Worm (Caenorhabditis elegans) whole organism, young adult: Measurements from ENCODE around the gene lap-1.

Experiments
- B0019.2 ChIP-seq: fragments of 200-800 bp; sonication (Bioruptor generic); conservative IDR thresholded peaks from 2 replicates; pipeline ENCODE4 v1.3.6; 2022; ENCODE audit warnings: missing genetic modification reagents, missing genetic modification characterization, missing compliant biosample characterization
- C17E4.6 ChIP-seq: fragments of 200-800 bp; sonication (Bioruptor generic); IDR thresholded peaks from 2 replicates; pipeline ENCODE4 v1.3.6; 2022; ENCODE audit warnings: missing genetic modification reagents, missing genetic modification characterization, missing compliant biosample characterization
- F33H1.4 ChIP-seq: fragments of 200-800 bp; sonication (Bioruptor generic); IDR thresholded peaks from 2 replicates; pipeline ENCODE4 v1.3.6; 2022; ENCODE audit warnings: missing genetic modification reagents, missing genetic modification characterization, missing compliant biosample characterization
- F37B4.10 ChIP-seq: fragments of 200-800 bp; sonication (Bioruptor generic); IDR thresholded peaks from 2 replicates; pipeline ENCODE4 v1.3.6; 2022; ENCODE audit warnings: missing genetic modification characterization, missing compliant biosample characterization
- F39B2.1 ChIP-seq: fragments of 200-800 bp; sonication (Bioruptor generic); IDR thresholded peaks from 2 replicates; pipeline ENCODE4 v1.3.6; 2022; ENCODE audit warnings: missing genetic modification reagents, missing genetic modification characterization, missing compliant biosample characterization
- F52B5.7 ChIP-seq: sonication (generic microtip); optimal IDR thresholded peaks from 2 replicates; lab custom pipeline; 2016; ENCODE audit warnings: mild to moderate bottlenecking, missing genetic modification characterization, missing compliant biosample characterization
- K11D2.4 ChIP-seq: fragments of 200-800 bp; sonication (Bioruptor generic); IDR thresholded peaks from 2 replicates; pipeline ENCODE4 v1.3.6; 2022; ENCODE audit warnings: missing genetic modification reagents, missing genetic modification characterization, missing compliant biosample characterization
- K12H6.12 ChIP-seq: fragments of 200-800 bp; sonication (Bioruptor generic); optimal IDR thresholded peaks from 2 replicates; lab custom pipeline; 2018; ENCODE audit warnings: mild to moderate bottlenecking, missing genetic modification characterization, missing compliant biosample characterization
- Y53G8AR.9 ChIP-seq: fragments of 200-800 bp; sonication (Bioruptor generic); conservative IDR thresholded peaks from 2 replicates; pipeline ENCODE4 v1.3.6; 2022; ENCODE audit warnings: missing genetic modification reagents, missing genetic modification characterization, missing compliant biosample characterization
- Y79H2A.3 ChIP-seq: fragments of 200-800 bp; sonication (Bioruptor generic); conservative IDR thresholded peaks from 2 replicates; pipeline ENCODE4 v1.3.6; 2022; ENCODE audit warnings: missing genetic modification reagents, missing genetic modification characterization, missing compliant biosample characterization
- Y95B8A.8 ChIP-seq: fragments of 200-800 bp; sonication (Bioruptor generic); IDR thresholded peaks from 2 replicates; pipeline ENCODE4 v1.3.6; 2022; ENCODE audit warnings: missing genetic modification reagents, missing genetic modification characterization, missing compliant biosample characterization
- aptf-2 ChIP-seq: fragments of 200-800 bp; sonication (Bioruptor generic); conservative IDR thresholded peaks from 2 replicates; pipeline ENCODE4 v1.3.6; 2022; ENCODE audit warnings: missing genetic modification reagents, missing genetic modification characterization, missing compliant biosample characterization
- atf-7 ChIP-seq: sonication (generic microtip); optimal IDR thresholded peaks from 2 replicates; lab custom pipeline; 2017; ENCODE audit warnings: mild to moderate bottlenecking, missing genetic modification characterization, missing compliant biosample characterization
- attf-3 ChIP-seq: fragments of 200-800 bp; sonication (Bioruptor generic); conservative IDR thresholded peaks from 2 replicates; pipeline ENCODE4 v1.3.6; 2022; ENCODE audit warnings: missing genetic modification reagents, missing genetic modification characterization, missing compliant biosample characterization
- bed-2 ChIP-seq: fragments of 200-800 bp; sonication (Bioruptor generic); IDR thresholded peaks from 2 replicates; pipeline ENCODE4 v1.3.6; 2022; ENCODE audit warnings: missing genetic modification reagents, missing genetic modification characterization, missing compliant biosample characterization
- ceh-40 ChIP-seq: fragments of 200-800 bp; sonication (Bioruptor generic); IDR thresholded peaks from 2 replicates; pipeline ENCODE4 v1.3.6; 2022; ENCODE audit warnings: missing genetic modification characterization, missing compliant biosample characterization
- ceh-79 ChIP-seq: sonication (generic microtip); optimal IDR thresholded peaks from 2 replicates; lab custom pipeline; 2017; ENCODE audit warnings: mild to moderate bottlenecking, missing genetic modification characterization, missing compliant biosample characterization
- egl-18 ChIP-seq: fragments of 200-800 bp; sonication (Bioruptor generic); IDR thresholded peaks from 2 replicates; pipeline ENCODE4 v1.3.6; 2022; ENCODE audit warnings: missing genetic modification reagents, missing genetic modification characterization, missing compliant biosample characterization
- ekl-4 ChIP-seq: fragments of 200-800 bp; sonication (Bioruptor generic); IDR thresholded peaks from 2 replicates; pipeline ENCODE4 v1.3.6; 2022; ENCODE audit warnings: missing genetic modification reagents, missing genetic modification characterization, missing compliant biosample characterization
- ets-4 ChIP-seq: fragments of 200-800 bp; sonication (Bioruptor generic); optimal IDR thresholded peaks from 2 replicates; lab custom pipeline; 2018; ENCODE audit warnings: mild to moderate bottlenecking, missing genetic modification characterization, missing compliant biosample characterization
- fkh-3 ChIP-seq: sonication (generic microtip); optimal IDR thresholded peaks from 2 replicates; lab custom pipeline; 2016; ENCODE audit warnings: mild to moderate bottlenecking, missing genetic modification characterization, missing compliant biosample characterization
- him-1 ChIP-seq: sonication (generic microtip); optimal IDR thresholded peaks from 2 replicates; lab custom pipeline; 2016; ENCODE audit warnings: missing genotype, missing genetic modification reagents, missing genetic modification characterization, missing compliant biosample characterization
- hmg-1.2 ChIP-seq: fragments of 200-800 bp; sonication (Bioruptor generic); IDR thresholded peaks from 2 replicates; pipeline ENCODE4 v1.3.6; 2022; ENCODE audit warnings: missing genetic modification reagents, missing genetic modification characterization, missing compliant biosample characterization
- hmg-20 ChIP-seq: fragments of 200-800 bp; sonication (Bioruptor generic); IDR thresholded peaks from 2 replicates; pipeline ENCODE4 v1.3.6; 2022; ENCODE audit warnings: missing genetic modification reagents, missing genetic modification characterization, missing compliant biosample characterization
- hsf-1 ChIP-seq: fragments of 200-800 bp; sonication (Bioruptor generic); IDR thresholded peaks from 2 replicates; pipeline ENCODE4 v1.3.6; 2022; ENCODE audit warnings: missing genetic modification reagents, missing genetic modification characterization, missing compliant biosample characterization
- lir-1 ChIP-seq: fragments of 200-800 bp; sonication (Bioruptor generic); conservative IDR thresholded peaks from 2 replicates; pipeline ENCODE4 v1.3.6; 2022; ENCODE audit warnings: missing genetic modification reagents, missing genetic modification characterization, missing compliant biosample characterization
- lsl-1 ChIP-seq: fragments of 200-800 bp; sonication (Bioruptor generic); optimal IDR thresholded peaks from 2 replicates; lab custom pipeline; 2018; ENCODE audit warnings: mild to moderate bottlenecking, missing genetic modification characterization, moderate library complexity, missing compliant biosample characterization
- madf-6 ChIP-seq: fragments of 200-800 bp; sonication (Bioruptor generic); IDR thresholded peaks from 2 replicates; pipeline ENCODE4 v1.3.6; 2022; ENCODE audit warnings: missing genetic modification reagents, missing genetic modification characterization, missing compliant biosample characterization
- mes-4 ChIP-seq: sonication (generic microtip); optimal IDR thresholded peaks from 2 replicates; lab custom pipeline; 2016; ENCODE audit warnings: missing genotype, missing genetic modification characterization, missing compliant biosample characterization
- mxl-1 ChIP-seq: sonication (generic microtip); optimal IDR thresholded peaks from 2 replicates; lab custom pipeline; 2016; ENCODE audit warnings: missing genetic modification characterization, missing compliant biosample characterization
- nfya-1 ChIP-seq: sonication (generic microtip); optimal IDR thresholded peaks from 2 replicates; lab custom pipeline; 2017; ENCODE audit warnings: antibody characterized with exemption, missing compliant biosample characterization, missing genetic modification characterization, borderline replicate concordance; ENCODE audit not compliant: insufficient read depth
- nhr-27 ChIP-seq: fragments of 200-800 bp; sonication (Bioruptor generic); optimal IDR thresholded peaks from 2 replicates; lab custom pipeline; 2018; ENCODE audit warnings: mild to moderate bottlenecking, missing genetic modification characterization, moderate library complexity, missing compliant biosample characterization
- pbrm-1 ChIP-seq: fragments of 200-800 bp; sonication (Bioruptor generic); IDR thresholded peaks from 2 replicates; pipeline ENCODE4 v1.3.6; 2022; ENCODE audit warnings: missing genetic modification reagents, missing genetic modification characterization, missing compliant biosample characterization
- pha-4 ChIP-seq: fragments of 150-350 bp; sonication (generic microtip); optimal IDR thresholded peaks from 2 replicates; lab custom pipeline; 2014; ENCODE audit warnings: missing biosample characterization, missing genetic modification reagents, missing genetic modification characterization
- rcor-1 ChIP-seq: fragments of 200-800 bp; sonication (Bioruptor generic); IDR thresholded peaks from 2 replicates; pipeline ENCODE4 v1.3.6; 2022; ENCODE audit warnings: missing genetic modification reagents, missing genetic modification characterization, missing compliant biosample characterization
- rec-8 ChIP-seq, 2 experiments: sonication (generic microtip); optimal IDR thresholded peaks; 2 replicates each; lab custom pipeline; 2016; ENCODE audit warnings: mild to moderate bottlenecking in 2 of 2, missing genetic modification characterization in 2 of 2, missing genetic modification reagents in 2 of 2, missing genotype in 2 of 2, missing biosample characterization in 1 of 2, missing compliant biosample characterization in 1 of 2, moderate library complexity in 1 of 2
- sea-2 ChIP-seq: fragments of 200-800 bp; sonication (Bioruptor generic); IDR thresholded peaks from 2 replicates; pipeline ENCODE4 v1.3.6; 2022; ENCODE audit warnings: missing genetic modification characterization, missing compliant biosample characterization
- snpc-3.4 ChIP-seq: sonication (generic microtip); optimal IDR thresholded peaks from 2 replicates; lab custom pipeline; 2017; ENCODE audit warnings: missing genetic modification characterization, mild to moderate bottlenecking, missing compliant biosample characterization, antibody characterized with exemption, moderate library complexity, missing genotype, missing genetic modification reagents
- snpc-4 ChIP-seq, 5 experiments: fragments of 150-350 bp in 1 of 5; sonication (generic microtip) in 4 of 5; optimal IDR thresholded peaks; 2 replicates each; lab custom pipeline; 2014 to 2018; ENCODE audit warnings: missing genetic modification characterization in 5 of 5, missing biosample characterization in 3 of 5, antibody characterized with exemption in 2 of 5, mild to moderate bottlenecking in 2 of 5, missing compliant biosample characterization in 2 of 5, missing genotype in 2 of 5, moderate library complexity in 2 of 5, missing genetic modification reagents in 1 of 5
- somi-1 ChIP-seq: fragments of 200-800 bp; sonication (Bioruptor generic); optimal IDR thresholded peaks from 2 replicates; lab custom pipeline; 2018; ENCODE audit warnings: mild to moderate bottlenecking, missing genetic modification characterization, missing compliant biosample characterization
- sptf-2 ChIP-seq: fragments of 200-800 bp; sonication (Bioruptor generic); optimal IDR thresholded peaks from 2 replicates; lab custom pipeline; 2018; ENCODE audit warnings: mild to moderate bottlenecking, missing genetic modification characterization, missing compliant biosample characterization
- tbx-9 ChIP-seq: sonication (generic microtip); optimal IDR thresholded peaks from 2 replicates; lab custom pipeline; 2016; ENCODE audit warnings: borderline replicate concordance, missing genetic modification characterization, inconsistent platforms, missing compliant biosample characterization
- tlf-1 ChIP-seq: fragments of 200-800 bp; sonication (Bioruptor generic); optimal IDR thresholded peaks from 2 replicates; lab custom pipeline; 2018; ENCODE audit warnings: mild to moderate bottlenecking, missing genetic modification characterization, missing compliant biosample characterization
- zfh-2 ChIP-seq: fragments of 200-800 bp; sonication (Bioruptor generic); conservative IDR thresholded peaks from 2 replicates; pipeline ENCODE4 v1.3.6; 2022; ENCODE audit warnings: missing genetic modification reagents, missing genetic modification characterization, missing compliant biosample characterization
- ztf-18 ChIP-seq: sonication (generic microtip); optimal IDR thresholded peaks from 2 replicates; lab custom pipeline; 2016; ENCODE audit warnings: missing genotype, mild to moderate bottlenecking, missing genetic modification characterization, missing compliant biosample characterization
- ztf-3 ChIP-seq: fragments of 200-800 bp; sonication (Bioruptor generic); optimal IDR thresholded peaks from 2 replicates; lab custom pipeline; 2018; ENCODE audit warnings: mild to moderate bottlenecking, missing genetic modification characterization, missing compliant biosample characterization
- ztf-6 ChIP-seq: fragments of 200-800 bp; sonication (Bioruptor generic); IDR thresholded peaks from 2 replicates; pipeline ENCODE4 v1.3.6; 2022; ENCODE audit warnings: missing genetic modification reagents, missing genetic modification characterization, missing compliant biosample characterization

lap-1 gene

DNA sequence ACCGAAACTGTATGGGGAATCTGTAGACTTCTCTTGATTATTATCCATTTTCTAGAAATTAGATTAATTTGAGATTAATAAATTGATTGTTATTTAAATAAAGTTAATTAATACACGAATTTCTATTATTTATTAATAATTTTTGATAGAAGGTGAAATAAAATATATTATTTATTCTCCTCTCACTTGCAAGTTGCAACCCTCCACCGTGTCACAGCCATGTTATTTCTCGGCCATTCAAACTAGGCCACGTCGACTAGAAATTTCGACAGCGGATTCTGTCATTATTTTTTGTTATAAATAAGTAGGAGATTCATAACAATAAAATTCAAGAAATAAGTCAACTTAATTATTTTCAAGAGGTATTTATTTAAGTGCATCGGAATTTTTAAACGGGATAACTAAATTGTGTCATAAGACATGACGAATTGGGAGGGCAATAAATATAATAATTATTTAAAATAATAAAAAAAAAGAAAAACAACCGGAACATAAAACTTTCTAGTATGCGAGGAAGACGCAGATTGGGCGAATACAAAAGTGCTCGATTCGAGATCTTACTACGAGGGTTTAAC is 41.9 kb upstream of the lap-1 start, which contains the start of gene ufbp-1 (continued):
- peak; percentile 93 for TF ChIP-seq Y53G8AR.9
- TF ChIP-seq tlf-1 (GFP tag; lab: Kevin White, UChicago) = peak; percentile 94
- TF ChIP-seq hmg-20 (GFP tag; lab: Robert Waterston, UW) = no peak
- peak; percentile 83 for TF ChIP-seq K12H6.12
- TF ChIP-seq sea-2 (GFP tag; lab: Robert Waterston, UW) = no peak
- TF ChIP-seq ceh-40 (GFP tag; lab: Robert Waterston, UW) = 0 out of 2 replicates have a peak, but pooled peaks have one; percentile 61
- TF ChIP-seq ztf-18 (tag; lab: Kevin White, UChicago) = peak; percentile 63
- peak; percentile 40 for TF ChIP-seq somi-1
- no peak for TF ChIP-seq F37B4.10 (GFP tag; lab: Robert Waterston, UW)
- no peak for TF ChIP-seq rcor-1 (GFP tag; lab: Robert Waterston, UW)
- no peak for TF ChIP-seq nfya-1 (tag; lab: Kevin White, UChicago)
- TF ChIP-seq hsf-1 (GFP tag; lab: Robert Waterston, UW) = peak; percentile 83
- TF ChIP-seq attf-3 (GFP tag; lab: Robert Waterston, UW) = no peak
- peak; percentile 33 for TF ChIP-seq lsl-1 (GFP tag; lab: Kevin White, UChicago)
- TF ChIP-seq C17E4.6 = peak; percentile 41; the same call in 1 of the 2 replicates
- no peak for TF ChIP-seq ztf-6 (GFP tag; lab: Robert Waterston, UW)
- TF ChIP-seq rec-8 (tag; optimal IDR thresholded peaks at IDR 0.05; lab: Kevin White, UChicago) = no peak
- peak; percentile 53 for TF ChIP-seq snpc-3.4 (tag; lab: Kevin White, UChicago)
- peak; percentile 33 for TF ChIP-seq him-1 (tag; lab: Kevin White, UChicago)
- peak; percentile 57 for TF ChIP-seq ztf-3 (GFP tag; lab: Kevin White, UChicago)
- peak; percentile 91 for TF ChIP-seq atf-7 (tag; lab: Kevin White, UChicago)
- TF ChIP-seq nhr-27 (tag; lab: Kevin White, UChicago) = peak; percentile 18
- TF ChIP-seq pbrm-1 (GFP tag; lab: Robert Waterston, UW) = peak; percentile 85
- TF ChIP-seq mes-4 = no peak
- no peak for TF ChIP-seq aptf-2 (GFP tag; lab: Robert Waterston, UW)
- TF ChIP-seq egl-18 (GFP tag; lab: Robert Waterston, UW) = 0 out of 2 replicates have a peak, but pooled peaks have one; percentile 38
- no peak for TF ChIP-seq F33H1.4
- no peak for TF ChIP-seq K11D2.4 (GFP tag; lab: Robert Waterston, UW)
- no peak for TF ChIP-seq bed-2 (GFP tag; lab: Robert Waterston, UW)
- TF ChIP-seq madf-6 (GFP tag; lab: Robert Waterston, UW) = peak; percentile 64
- no peak for TF ChIP-seq tbx-9 (tag; lab: Kevin White, UChicago)
- peak; percentile 21 for TF ChIP-seq snpc-4 (GFP tag; optimal IDR thresholded peaks at IDR 0.05; lab: Kevin White, UChicago)
- TF ChIP-seq snpc-4 (tag; optimal IDR thresholded peaks at IDR 0.05; lab: Kevin White, UChicago) = peak in 2 of 4 experiments; percentile 37 to 77
- TF ChIP-seq B0019.2 = no peak
- peak; percentile 34 for TF ChIP-seq fkh-3 (tag; lab: Kevin White, UChicago)
- peak; percentile 82 for TF ChIP-seq F52B5.7
- no peak for TF ChIP-seq sptf-2 (GFP tag; lab: Kevin White, UChicago)
- TF ChIP-seq Y79H2A.3 = no peak
- TF ChIP-seq ceh-79 (tag; lab: Kevin White, UChicago) = peak; percentile 96
- no peak for TF ChIP-seq mxl-1
- no peak for TF ChIP-seq pha-4 (tag; lab: Kevin White, UChicago)
- no peak for TF ChIP-seq Y95B8A.8 (GFP tag; lab: Robert Waterston, UW)
- TF ChIP-seq ets-4 (GFP tag; lab: Kevin White, UChicago) = peak; percentile 64
- TF ChIP-seq zfh-2 (GFP tag; lab: Robert Waterston, UW) = no peak
- TF ChIP-seq lir-1 (GFP tag; lab: Robert Waterston, UW) = no peak
- peak; percentile 53; the same call in 1 of the 2 replicates for TF ChIP-seq F39B2.1 (GFP tag; lab: Robert Waterston, UW)
- TF ChIP-seq hmg-1.2 = peak; percentile 46
- peak; percentile 88 for TF ChIP-seq ekl-4 (GFP tag; lab: Robert Waterston, UW)
